Worm (Caenorhabditis elegans) whole organism, late embryonic: ENCODE measurements around the gene F22F7.7.
A peak's percentile ranks its signal among the peaks of the same experiment; 100 is the strongest.

Experiments
- Y22D7AL.16 ChIP-seq: sonication (generic microtip); optimal IDR thresholded peaks from 2 replicates; lab custom pipeline; 2016; ENCODE audit warnings: missing genetic modification characterization, missing compliant biosample characterization
- ceh-18 ChIP-seq: sonication (generic microtip); optimal IDR thresholded peaks from 2 replicates; lab custom pipeline; 2016; ENCODE audit warnings: missing genetic modification characterization, missing compliant biosample characterization
- ceh-22 ChIP-seq: sonication (generic microtip); optimal IDR thresholded peaks from 2 replicates; lab custom pipeline; 2017; ENCODE audit warnings: missing biosample characterization, missing genetic modification characterization
- ceh-24 ChIP-seq: sonication (generic microtip); optimal IDR thresholded peaks from 2 replicates; lab custom pipeline; 2016; ENCODE audit warnings: mild to moderate bottlenecking, missing genetic modification characterization, missing compliant biosample characterization
- ceh-31 ChIP-seq: sonication (generic microtip); optimal IDR thresholded peaks from 2 replicates; lab custom pipeline; 2016; ENCODE audit warnings: missing genetic modification characterization, missing compliant biosample characterization
- ceh-9 ChIP-seq: sonication (generic microtip); optimal IDR thresholded peaks from 2 replicates; lab custom pipeline; 2016; ENCODE audit warnings: mild to moderate bottlenecking, missing genetic modification characterization, inconsistent platforms, missing compliant biosample characterization
- dmd-4 ChIP-seq: sonication (generic microtip); optimal IDR thresholded peaks from 2 replicates; lab custom pipeline; 2016; ENCODE audit warnings: borderline replicate concordance, missing genetic modification characterization, missing compliant biosample characterization
- elt-4 ChIP-seq: sonication (generic microtip); optimal IDR thresholded peaks from 2 replicates; lab custom pipeline; 2016; ENCODE audit warnings: missing genetic modification characterization, missing compliant biosample characterization
- eyg-1 ChIP-seq: sonication (generic microtip); optimal IDR thresholded peaks from 2 replicates; lab custom pipeline; 2016; ENCODE audit warnings: missing genotype, missing genetic modification characterization, missing compliant biosample characterization
- fkh-10 ChIP-seq: fragments of 150-350 bp; optimal IDR thresholded peaks from 2 replicates; lab custom pipeline; 2014; ENCODE audit warnings: missing biosample characterization, missing genetic modification reagents, missing genetic modification characterization
- gmeb-2 ChIP-seq: sonication (generic microtip); optimal IDR thresholded peaks from 2 replicates; lab custom pipeline; 2016; ENCODE audit warnings: missing genetic modification characterization, inconsistent platforms, missing compliant biosample characterization
- hlh-30 ChIP-seq: sonication (generic microtip); optimal IDR thresholded peaks from 2 replicates; lab custom pipeline; 2017; ENCODE audit warnings: antibody characterized with exemption, missing genetic modification characterization, missing compliant biosample characterization; ENCODE audit not compliant: insufficient read depth
- hlh-8 ChIP-seq: sonication (generic microtip); optimal IDR thresholded peaks from 2 replicates; lab custom pipeline; 2016; ENCODE audit warnings: missing genotype, missing genetic modification characterization, missing compliant biosample characterization
- lim-6 ChIP-seq: sonication (generic microtip); optimal IDR thresholded peaks from 2 replicates; lab custom pipeline; 2016; ENCODE audit warnings: missing genetic modification characterization, missing compliant biosample characterization
- madf-2 ChIP-seq: sonication (generic microtip); optimal IDR thresholded peaks from 2 replicates; lab custom pipeline; 2017; ENCODE audit warnings: missing genetic modification characterization, missing compliant biosample characterization
- nfya-1 ChIP-seq: sonication (generic microtip); optimal IDR thresholded peaks from 2 replicates; lab custom pipeline; 2017; ENCODE audit warnings: missing genetic modification characterization, mild to moderate bottlenecking, missing compliant biosample characterization, antibody characterized with exemption, moderate library complexity
- nhr-11 ChIP-seq: fragments of 150-350 bp; optimal IDR thresholded peaks from 2 replicates; lab custom pipeline; 2014; ENCODE audit warnings: missing biosample characterization, missing genetic modification characterization
- npax-4 ChIP-seq: sonication (generic microtip); optimal IDR thresholded peaks from 2 replicates; lab custom pipeline; 2016; ENCODE audit warnings: missing genetic modification characterization, missing compliant biosample characterization
- pag-3 ChIP-seq: sonication (generic microtip); optimal IDR thresholded peaks from 2 replicates; lab custom pipeline; 2016; ENCODE audit warnings: missing compliant biosample characterization, missing genetic modification characterization, borderline replicate concordance
- pha-2 ChIP-seq: sonication (generic microtip); optimal IDR thresholded peaks from 2 replicates; lab custom pipeline; 2017; ENCODE audit warnings: mild to moderate bottlenecking, missing genetic modification characterization, missing compliant biosample characterization
- pha-4 ChIP-seq: fragments of 150-350 bp; optimal IDR thresholded peaks from 2 replicates; lab custom pipeline; 2018; ENCODE audit warnings: missing biosample characterization, missing genetic modification reagents, missing genetic modification characterization
- pqm-1 ChIP-seq: sonication (generic microtip); optimal IDR thresholded peaks from 2 replicates; lab custom pipeline; 2016; ENCODE audit warnings: missing genetic modification characterization, missing compliant biosample characterization
- rnt-1 ChIP-seq: sonication (generic microtip); optimal IDR thresholded peaks from 2 replicates; lab custom pipeline; 2016; ENCODE audit warnings: missing genetic modification characterization, missing compliant biosample characterization
- tbx-2 ChIP-seq: sonication (generic microtip); optimal IDR thresholded peaks from 2 replicates; lab custom pipeline; 2016; ENCODE audit warnings: missing genetic modification characterization, missing compliant biosample characterization
- tbx-7 ChIP-seq: sonication (generic microtip); optimal IDR thresholded peaks from 2 replicates; lab custom pipeline; 2016; ENCODE audit warnings: missing genotype, missing genetic modification characterization, missing compliant biosample characterization
- unc-3 ChIP-seq, 2 experiments: fragments of 200-800 bp in 1 of 2; sonication (Bioruptor generic) in 1 of 2; sonication (generic microtip) in 1 of 2; conservative IDR thresholded peaks in 1 of 2; optimal IDR thresholded peaks in 1 of 2; 2 replicates each; pipeline versions ENCODE4 v1.3.6 to Lab custom; 2016 to 2022; ENCODE audit warnings: missing compliant biosample characterization in 2 of 2, missing genetic modification characterization in 2 of 2, missing genetic modification reagents in 1 of 2
- unc-55 ChIP-seq: sonication (generic microtip); optimal IDR thresholded peaks from 2 replicates; lab custom pipeline; 2017; ENCODE audit warnings: missing biosample characterization, missing genetic modification reagents, missing genetic modification characterization
- zip-5 ChIP-seq: sonication (generic microtip); optimal IDR thresholded peaks from 2 replicates; lab custom pipeline; 2016; ENCODE audit warnings: missing genetic modification characterization, missing compliant biosample characterization
- ztf-16 ChIP-seq: sonication (generic microtip); optimal IDR thresholded peaks from 2 replicates; lab custom pipeline; 2017; ENCODE audit warnings: missing genetic modification characterization, missing compliant biosample characterization

F22F7.7 gene

ce11 chrV:2139918-2140317, at the start of gene F22F7.7:
Gene F22F7.7, minus strand, starts transcription at chrV:2140042.
- TF ChIP-seq eyg-1 (tag; lab: Kevin White, UChicago) = no peak
- no peak for TF ChIP-seq unc-55 (GFP tag; lab: Kevin White, UChicago)
- TF ChIP-seq unc-3 (GFP tag; conservative IDR thresholded peaks at IDR 0.05; lab: Robert Waterston, UW) = no peak
- TF ChIP-seq unc-3 (tag; optimal IDR thresholded peaks at IDR 0.05; lab: Kevin White, UChicago) = no peak
- TF ChIP-seq fkh-10 (GFP tag; lab: Kevin White, UChicago) = no peak
- TF ChIP-seq ceh-31 (tag; lab: Kevin White, UChicago) = no peak
- TF ChIP-seq pag-3 (tag; lab: Kevin White, UChicago) = no peak
- no peak for TF ChIP-seq ceh-18 (tag; lab: Kevin White, UChicago)
- no peak for TF ChIP-seq Y22D7AL.16 (tag; lab: Kevin White, UChicago)
- TF ChIP-seq nfya-1 (tag; lab: Kevin White, UChicago) = no peak
- no peak for TF ChIP-seq ztf-16
- TF ChIP-seq tbx-2 (tag; lab: Kevin White, UChicago) = no peak
- no peak for TF ChIP-seq lim-6 (tag; lab: Kevin White, UChicago)
- no peak for TF ChIP-seq hlh-8
- no peak for TF ChIP-seq ceh-22
- no peak for TF ChIP-seq hlh-30 (tag; lab: Kevin White, UChicago)
- TF ChIP-seq ceh-9 (tag; lab: Kevin White, UChicago) = no peak
- no peak for TF ChIP-seq rnt-1
- no peak for TF ChIP-seq zip-5 (tag; lab: Kevin White, UChicago)
- no peak for TF ChIP-seq gmeb-2 (tag; lab: Kevin White, UChicago)
- TF ChIP-seq, all 69 proteins: peak for 0

ce11 chrV:2187864-2188345, 48.1 kb upstream of the F22F7.7 start, which contains the start of gene Y5H2B.3:
Gene Y5H2B.3, plus strand, starts transcription at chrV:2188295.
- TF ChIP-seq nfya-1 (tag; lab: Kevin White, UChicago) = peak; percentile 60
- TF ChIP-seq ceh-31 (tag; lab: Kevin White, UChicago) = no peak
- TF ChIP-seq ceh-24 (tag; lab: Kevin White, UChicago) = no peak
- TF ChIP-seq pag-3 (tag; lab: Kevin White, UChicago) = no peak

DNA sequence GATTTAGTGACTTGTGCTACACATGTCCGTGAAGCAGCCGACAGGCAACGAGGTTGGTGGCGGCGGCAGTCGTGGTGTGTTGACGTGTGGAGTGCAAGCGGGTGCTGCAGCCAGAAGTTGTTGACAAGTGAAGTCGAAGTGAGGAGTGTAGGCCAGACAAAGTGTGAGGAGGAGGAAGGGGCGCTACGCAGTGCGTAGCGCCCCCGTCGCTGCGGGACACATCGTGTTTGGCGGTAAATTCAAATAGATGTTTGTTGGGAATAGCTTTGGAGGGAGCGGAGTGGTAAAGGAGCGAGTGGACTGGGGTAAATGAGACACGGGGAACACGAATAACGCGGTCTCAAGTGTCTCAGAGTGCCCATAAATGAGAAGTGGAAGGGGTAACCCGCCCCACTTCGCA, 45.6 kb upstream of the F22F7.7 start:
- TF ChIP-seq ceh-31 (tag; lab: Kevin White, UChicago) = no peak
- TF ChIP-seq madf-2 (tag; lab: Kevin White, UChicago) = no peak
- TF ChIP-seq elt-4 = peak; percentile 5
- TF ChIP-seq tbx-7 (tag; lab: Kevin White, UChicago) = no peak
- TF ChIP-seq dmd-4 (tag; lab: Kevin White, UChicago) = no peak
- TF ChIP-seq pha-4 (tag; lab: Kevin White, UChicago) = no peak
- TF ChIP-seq ceh-18 (tag; lab: Kevin White, UChicago) = no peak
- no peak for TF ChIP-seq unc-55 (GFP tag; lab: Kevin White, UChicago)
- no peak for TF ChIP-seq hlh-30 (tag; lab: Kevin White, UChicago)

DNA sequence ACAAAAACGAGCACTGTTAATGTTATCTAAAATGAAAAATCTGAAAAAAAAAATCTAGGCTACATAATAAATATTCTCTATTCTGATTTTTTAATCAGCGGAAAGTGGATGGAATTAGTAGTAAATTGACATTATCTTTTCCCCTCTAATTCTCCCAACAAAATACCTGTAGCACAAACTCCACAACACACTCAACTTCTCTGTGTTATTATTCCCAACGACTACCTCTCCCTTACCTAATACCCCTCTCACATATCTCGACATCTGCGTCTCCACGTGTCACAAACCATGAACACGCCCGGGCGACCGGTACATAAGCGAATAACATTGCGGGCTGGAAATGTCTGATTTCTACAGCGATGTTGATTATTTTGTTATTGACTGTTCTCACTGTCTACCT, 43.3 kb upstream of the F22F7.7 start, which contains the start of gene cyp-33C2:
Gene cyp-33C2, plus strand, starts transcription at position 327 of the 400 bp plus-strand sequence.
- TF ChIP-seq fkh-10 (GFP tag; lab: Kevin White, UChicago) (no peak), unc-55 (GFP tag; lab: Kevin White, UChicago) (no peak), pha-2 (tag; lab: Kevin White, UChicago) (no peak)

DNA sequence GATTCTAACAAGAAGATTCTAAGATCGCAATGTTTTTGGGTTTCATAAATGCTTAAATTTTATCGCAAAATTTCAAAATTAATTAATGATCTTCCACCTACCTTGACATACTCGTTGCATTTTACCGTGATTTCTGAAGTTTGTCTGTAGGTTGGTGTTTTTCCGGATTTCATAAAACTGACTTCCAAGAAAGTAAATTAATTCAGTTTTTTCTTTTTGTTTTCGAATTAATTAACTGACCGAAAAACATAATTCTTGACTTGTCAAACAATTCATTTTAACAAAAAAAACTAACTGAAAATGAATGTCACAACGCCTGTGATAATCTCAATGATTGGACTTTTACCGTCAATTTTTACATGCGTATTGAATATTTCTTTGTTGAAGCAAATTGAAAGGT, 41.9 kb upstream of the F22F7.7 start, which contains the start of gene srbc-16:
Gene srbc-16, plus strand, starts transcription at position 301 of the 400 bp plus-strand sequence.
- TF ChIP-seq nhr-11 (tag; lab: Kevin White, UChicago) = no peak

ce11 chrV:2179214-2179613, 39.4 kb upstream of the F22F7.7 start, which contains the start of gene cyp-33C1:
Gene cyp-33C1, plus strand, starts transcription at chrV:2179514.
- no peak for TF ChIP-seq pqm-1 (tag; lab: Kevin White, UChicago)
- no peak for TF ChIP-seq npax-4 (tag; lab: Kevin White, UChicago)
- TF ChIP-seq, all 69 proteins: peak for 0
